Worm (Caenorhabditis elegans) whole organism, late embryonic: Measurements from ENCODE around the gene D1014.4.

Experiments used
- C08G9.2 ChIP-seq: sonication (generic microtip); optimal IDR thresholded peaks from 2 replicates; lab custom pipeline; 2016; ENCODE audit warnings: mild to moderate bottlenecking, missing genetic modification characterization, moderate library complexity, missing compliant biosample characterization
- C38D4.7 ChIP-seq: fragments of 200-800 bp; sonication (Bioruptor generic); optimal IDR thresholded peaks from 2 replicates; lab custom pipeline; 2018; ENCODE audit warnings: mild to moderate bottlenecking, missing genetic modification characterization, moderate library complexity, missing compliant biosample characterization
- K02D7.2 ChIP-seq: sonication (generic microtip); optimal IDR thresholded peaks from 2 replicates; lab custom pipeline; 2017; ENCODE audit warnings: mild to moderate bottlenecking, missing genetic modification characterization, missing compliant biosample characterization
- T23F11.4 ChIP-seq: fragments of 200-800 bp; sonication (Bioruptor generic); optimal IDR thresholded peaks from 2 replicates; lab custom pipeline; 2018; ENCODE audit warnings: mild to moderate bottlenecking, missing genetic modification characterization, missing compliant biosample characterization
- Y22D7AL.16 ChIP-seq: sonication (generic microtip); optimal IDR thresholded peaks from 2 replicates; lab custom pipeline; 2016; ENCODE audit warnings: missing genetic modification characterization, missing compliant biosample characterization
- ceh-14 ChIP-seq: sonication (generic microtip); optimal IDR thresholded peaks from 2 replicates; lab custom pipeline; 2016; ENCODE audit warnings: missing genotype, missing genetic modification characterization, missing compliant biosample characterization
- ceh-19 ChIP-seq: fragments of 200-800 bp; sonication (Bioruptor generic); optimal IDR thresholded peaks from 2 replicates; lab custom pipeline; 2018; ENCODE audit warnings: mild to moderate bottlenecking, missing genetic modification characterization, missing compliant biosample characterization
- ceh-2 ChIP-seq: sonication (generic microtip); optimal IDR thresholded peaks from 2 replicates; lab custom pipeline; 2016; ENCODE audit warnings: missing genotype, missing genetic modification characterization, missing compliant biosample characterization
- ceh-22 ChIP-seq: sonication (generic microtip); optimal IDR thresholded peaks from 2 replicates; lab custom pipeline; 2017; ENCODE audit warnings: missing biosample characterization, missing genetic modification characterization
- ceh-30 ChIP-seq: fragments of 150-350 bp; optimal IDR thresholded peaks from 2 replicates; lab custom pipeline; 2014; ENCODE audit warnings: missing biosample characterization, missing genetic modification characterization
- ceh-45 ChIP-seq: fragments of 200-800 bp; sonication (Bioruptor generic); IDR thresholded peaks from 2 replicates; pipeline ENCODE4 v1.3.6; 2022; ENCODE audit warnings: missing genetic modification reagents, missing genetic modification characterization, missing compliant biosample characterization
- ceh-48 ChIP-seq: sonication (generic microtip); optimal IDR thresholded peaks from 2 replicates; lab custom pipeline; 2016; ENCODE audit warnings: missing genetic modification characterization, inconsistent platforms, missing compliant biosample characterization
- che-1 ChIP-seq: sonication (generic microtip); optimal IDR thresholded peaks from 2 replicates; lab custom pipeline; 2016; ENCODE audit warnings: mild to moderate bottlenecking, missing genetic modification characterization, missing compliant biosample characterization
- dmd-4 ChIP-seq: sonication (generic microtip); optimal IDR thresholded peaks from 2 replicates; lab custom pipeline; 2016; ENCODE audit warnings: borderline replicate concordance, missing genetic modification characterization, missing compliant biosample characterization
- elt-2 ChIP-seq: sonication (generic microtip); optimal IDR thresholded peaks from 2 replicates; lab custom pipeline; 2016; ENCODE audit warnings: missing genetic modification reagents, missing genetic modification characterization, missing compliant biosample characterization
- eyg-1 ChIP-seq: sonication (generic microtip); optimal IDR thresholded peaks from 2 replicates; lab custom pipeline; 2016; ENCODE audit warnings: missing genotype, missing genetic modification characterization, missing compliant biosample characterization
- hlh-15 ChIP-seq: sonication (generic microtip); optimal IDR thresholded peaks from 2 replicates; lab custom pipeline; 2016; ENCODE audit warnings: missing genetic modification characterization, missing compliant biosample characterization
- hlh-30 ChIP-seq: sonication (generic microtip); optimal IDR thresholded peaks from 2 replicates; lab custom pipeline; 2017; ENCODE audit warnings: antibody characterized with exemption, missing genetic modification characterization, missing compliant biosample characterization; ENCODE audit not compliant: insufficient read depth
- hlh-8 ChIP-seq: sonication (generic microtip); optimal IDR thresholded peaks from 2 replicates; lab custom pipeline; 2016; ENCODE audit warnings: missing genotype, missing genetic modification characterization, missing compliant biosample characterization
- lim-6 ChIP-seq: sonication (generic microtip); optimal IDR thresholded peaks from 2 replicates; lab custom pipeline; 2016; ENCODE audit warnings: missing genetic modification characterization, missing compliant biosample characterization
- lin-11 ChIP-seq: fragments of 200-800 bp; sonication (Bioruptor generic); optimal IDR thresholded peaks from 2 replicates; lab custom pipeline; 2018; ENCODE audit warnings: mild to moderate bottlenecking, missing genetic modification characterization, missing compliant biosample characterization
- madf-2 ChIP-seq: sonication (generic microtip); optimal IDR thresholded peaks from 2 replicates; lab custom pipeline; 2017; ENCODE audit warnings: missing genetic modification characterization, missing compliant biosample characterization
- mec-3 ChIP-seq: sonication (generic microtip); optimal IDR thresholded peaks from 2 replicates; lab custom pipeline; 2016; ENCODE audit warnings: borderline replicate concordance, missing genetic modification characterization, missing compliant biosample characterization
- pag-3 ChIP-seq: sonication (generic microtip); optimal IDR thresholded peaks from 2 replicates; lab custom pipeline; 2016; ENCODE audit warnings: missing compliant biosample characterization, missing genetic modification characterization, borderline replicate concordance
- pha-4 ChIP-seq: fragments of 150-350 bp; optimal IDR thresholded peaks from 2 replicates; lab custom pipeline; 2018; ENCODE audit warnings: missing biosample characterization, missing genetic modification reagents, missing genetic modification characterization
- pros-1 ChIP-seq: fragments of 150-350 bp; optimal IDR thresholded peaks from 2 replicates; lab custom pipeline; 2014; ENCODE audit warnings: missing biosample characterization, missing genetic modification reagents, missing genetic modification characterization
- rnt-1 ChIP-seq: sonication (generic microtip); optimal IDR thresholded peaks from 2 replicates; lab custom pipeline; 2016; ENCODE audit warnings: missing genetic modification characterization, missing compliant biosample characterization
- sox-2 ChIP-seq: fragments of 200-800 bp; sonication (Bioruptor generic); IDR thresholded peaks from 2 replicates; pipeline ENCODE4 v1.3.6; 2022; ENCODE audit warnings: missing genetic modification reagents, missing genetic modification characterization, missing compliant biosample characterization
- tbx-2 ChIP-seq: sonication (generic microtip); optimal IDR thresholded peaks from 2 replicates; lab custom pipeline; 2016; ENCODE audit warnings: missing genetic modification characterization, missing compliant biosample characterization
- tbx-7 ChIP-seq: sonication (generic microtip); optimal IDR thresholded peaks from 2 replicates; lab custom pipeline; 2016; ENCODE audit warnings: missing genotype, missing genetic modification characterization, missing compliant biosample characterization
- ttx-3 ChIP-seq: sonication (generic microtip); optimal IDR thresholded peaks from 2 replicates; lab custom pipeline; 2016; ENCODE audit warnings: missing genetic modification reagents, missing genetic modification characterization, missing compliant biosample characterization
- unc-42 ChIP-seq: sonication (generic microtip); optimal IDR thresholded peaks from 2 replicates; lab custom pipeline; 2016; ENCODE audit warnings: missing genotype, missing genetic modification characterization, missing compliant biosample characterization
- unc-55 ChIP-seq: sonication (generic microtip); optimal IDR thresholded peaks from 2 replicates; lab custom pipeline; 2017; ENCODE audit warnings: missing biosample characterization, missing genetic modification reagents, missing genetic modification characterization
- zip-5 ChIP-seq: sonication (generic microtip); optimal IDR thresholded peaks from 2 replicates; lab custom pipeline; 2016; ENCODE audit warnings: missing genetic modification characterization, missing compliant biosample characterization

D1014.4 gene

ce11 chrV:8159629-8160028 lies 26.6 kb downstream of the D1014.4 start, which contains the start of gene F20D6.6:
TSS of gene F20D6.6 (plus strand) at chrV:8159929.
- TF ChIP-seq hlh-15 (tag; lab: Kevin White, UChicago) (no peak), ceh-22 (tag; lab: Kevin White, UChicago) (no peak), rnt-1 (tag; lab: Kevin White, UChicago) (no peak), hlh-8 (tag; lab: Kevin White, UChicago) (no peak), ceh-19 (GFP tag; lab: Kevin White, UChicago) (no peak), ceh-2 (no peak), pros-1 (tag; lab: Kevin White, UChicago) (no peak), K02D7.2 (tag; lab: Kevin White, UChicago) (no peak), Y22D7AL.16 (no peak), ttx-3 (tag; lab: Kevin White, UChicago) (no peak), dmd-4 (no peak), tbx-7 (tag; lab: Kevin White, UChicago) (no peak), ceh-45 (GFP tag; lab: Robert Waterston, UW) (no peak), ceh-30 (no peak), C08G9.2 (no peak), pag-3 (no peak)

ce11 chrV:8161699-8162098 lies 28.7 kb downstream of the D1014.4 start, which contains the start of gene F20D6.5:
TSS of gene F20D6.5 (plus strand) at chrV:8161957.
- TF ChIP-seq lim-6 (no peak), elt-2 (tag; lab: Kevin White, UChicago) (peak; percentile 28)

- TF ChIP-seq mec-3, result no peak
- no peak for TF ChIP-seq tbx-2 (tag; lab: Kevin White, UChicago)
- TF ChIP-seq hlh-30, result no peak
- TF ChIP-seq ceh-2, result no peak
- no peak for TF ChIP-seq pha-4
- no peak for TF ChIP-seq zip-5 (tag; lab: Kevin White, UChicago)
- TF ChIP-seq, all 69 proteins: peak for 0
Measured at ce11 chrV:8163199-8163598, 30.2 kb downstream of the D1014.4 start.

ce11 chrV:8168219-8168962 lies 35.4 kb downstream of the D1014.4 start, which contains the start of gene F20D6.8:
TSS of gene F20D6.8 (minus strand) at chrV:8168269.
- no peak for TF ChIP-seq madf-2 (tag; lab: Kevin White, UChicago)
- no peak for TF ChIP-seq hlh-30
- peak; percentile 31 for TF ChIP-seq unc-42
- TF ChIP-seq, all 69 proteins: peak for 1

ce11 chrV:8169150-8169549 lies 36.1 kb downstream of the D1014.4 start:
- TF ChIP-seq eyg-1 (tag; lab: Kevin White, UChicago), result no peak
- no peak for TF ChIP-seq hlh-15 (tag; lab: Kevin White, UChicago)
- no peak for TF ChIP-seq che-1 (tag; lab: Kevin White, UChicago)
- no peak for TF ChIP-seq sox-2 (GFP tag; lab: Robert Waterston, UW)
- no peak for TF ChIP-seq C08G9.2
- no peak for TF ChIP-seq ceh-45 (GFP tag; lab: Robert Waterston, UW)
- no peak for TF ChIP-seq ceh-30
- TF ChIP-seq T23F11.4 (GFP tag; lab: Kevin White, UChicago), result no peak
- TF ChIP-seq unc-55 (GFP tag; lab: Kevin White, UChicago), result no peak
- no peak for TF ChIP-seq ceh-14 (tag; lab: Kevin White, UChicago)
- TF ChIP-seq elt-2 (tag; lab: Kevin White, UChicago), result no peak
- TF ChIP-seq C38D4.7 (GFP tag; lab: Kevin White, UChicago), result no peak
- no peak for TF ChIP-seq ceh-48
- TF ChIP-seq lin-11 (tag; lab: Kevin White, UChicago), result no peak
